Fruit fly (Drosophila melanogaster): ENCODE measurements around the gene CG42245.

The CG42245 gene

dm6 chr3L:2582753-2583536, 48.6 kb upstream of the CG42245 start:
- TF ChIP-seq lola (GFP tag; optimal IDR thresholded peaks at IDR 0.05) (peak in 1 of 3 experiments; percentile 73), CG3995 (GFP tag; optimal IDR thresholded peaks at IDR 0.05) (no peak), psq (GFP tag; optimal IDR thresholded peaks at IDR 0.05) (peak; percentile 32), dimm (GFP tag; IDR thresholded peaks at IDR 0.05) (peak; percentile 68), cato (GFP tag; optimal IDR thresholded peaks at IDR 0.05; ENCODE audit: borderline replicate concordance) (peak; percentile 63), zfh1 (GFP tag; IDR thresholded peaks at IDR 0.05) (peak; percentile 93), ab (GFP tag; optimal IDR thresholded peaks at IDR 0.05) (no peak), knrl (GFP tag; IDR thresholded peaks at IDR 0.05; ENCODE audit: partially characterized antibody) (no peak), Mad (GFP tag; optimal IDR thresholded peaks at IDR 0.05) (peak; percentile 51), tgo (GFP tag; IDR thresholded peaks at IDR 0.05) (peak; percentile 87), Max (GFP tag; optimal IDR thresholded peaks at IDR 0.05) (peak; percentile 69), her (GFP tag; optimal IDR thresholded peaks at IDR 0.05) (peak; percentile 56), Adf1 (GFP tag; IDR thresholded peaks at IDR 0.05) (no peak), Hr78 (GFP tag; optimal IDR thresholded peaks at IDR 0.05) (no peak), Dref (GFP tag; IDR thresholded peaks at IDR 0.05) (no peak), amos (GFP tag; IDR thresholded peaks at IDR 0.05; ENCODE audit: partially characterized antibody) (no peak), run (tag; optimal IDR thresholded peaks at IDR 0.05) (peak; percentile 81), CG3726 (GFP tag; IDR thresholded peaks at IDR 0.05) (peak; percentile 80), CG4328 (GFP tag; optimal IDR thresholded peaks at IDR 0.05) (peak; percentile 24), NC2α (GFP tag; optimal IDR thresholded peaks at IDR 0.05) (peak; percentile 70), CG15479 (GFP tag; optimal IDR thresholded peaks at IDR 0.05) (no peak), CG1529 (GFP tag; optimal IDR thresholded peaks at IDR 0.05) (peak; percentile 84), GATAe (GFP tag; conservative IDR thresholded peaks at IDR 0.05) (no peak), CG11093 (GFP tag; IDR thresholded peaks at IDR 0.05) (peak; percentile 61; the same call in 1 of the 3 replicates), onecut (GFP tag; IDR thresholded peaks at IDR 0.05) (peak; percentile 73), B-H2 (GFP tag; optimal IDR thresholded peaks at IDR 0.05) (no peak), HLH54F (GFP tag; optimal IDR thresholded peaks at IDR 0.05) (peak; percentile 34), CG6791 (GFP tag; IDR thresholded peaks at IDR 0.05; ENCODE audit: partially characterized antibody) (no peak), bigmax (GFP tag; optimal IDR thresholded peaks at IDR 0.05) (no peak), CG3407 (GFP tag; optimal IDR thresholded peaks at IDR 0.05) (peak; percentile 74), tap (tag; optimal IDR thresholded peaks at IDR 0.05) (peak; percentile 91), nau (GFP tag; optimal IDR thresholded peaks at IDR 0.05) (peak; percentile 80), tup (GFP tag; optimal IDR thresholded peaks at IDR 0.05) (peak; percentile 51), disco-r (GFP tag; optimal IDR thresholded peaks at IDR 0.05) (peak; percentile 72), E2f2 (GFP tag; IDR thresholded peaks at IDR 0.05) (peak; percentile 59; the same call in 1 of the 2 replicates), CG9727 (GFP tag; optimal IDR thresholded peaks at IDR 0.05) (peak; percentile 67), NFAT (GFP tag; IDR thresholded peaks at IDR 0.05) (no peak), klu (GFP tag; IDR thresholded peaks at IDR 0.05) (no peak; the same call in 1 of the 2 replicates), gfzf (GFP tag; optimal IDR thresholded peaks at IDR 0.05) (no peak), CG31224 (GFP tag; IDR thresholded peaks at IDR 0.05) (0 out of 2 replicates have a peak, but pooled peaks have one; percentile 30), HmgZ (tag; optimal IDR thresholded peaks at IDR 0.05) (no peak), bowl (GFP tag; IDR thresholded peaks at IDR 0.05) (no peak), Bgb (GFP tag; IDR thresholded peaks at IDR 0.05; ENCODE audit: partially characterized antibody) (no peak), CG6254 (GFP tag; optimal IDR thresholded peaks at IDR 0.05) (peak; percentile 87), D19A (tag; optimal IDR thresholded peaks at IDR 0.05) (peak; percentile 87), tin (GFP tag; optimal IDR thresholded peaks at IDR 0.05) (peak; percentile 85), gsb-n (tag; optimal IDR thresholded peaks at IDR 0.05) (peak; percentile 80), TFAM (GFP tag; optimal IDR thresholded peaks at IDR 0.05) (peak; percentile 49), jing (GFP tag; optimal IDR thresholded peaks at IDR 0.05) (peak; percentile 73)
